Worm (Caenorhabditis elegans) whole organism, L4 larva: Measurements from ENCODE around the gene F46C5.6.
A peak's percentile ranks its signal among the peaks of the same experiment; 100 is the strongest.

Source experiments
- F49E8.2 ChIP-seq: sonication (generic microtip); optimal IDR thresholded peaks from 2 replicates; lab custom pipeline; 2016; ENCODE audit warnings: missing compliant biosample characterization, mild to moderate bottlenecking, missing genetic modification characterization, borderline replicate concordance
- R02D3.7 ChIP-seq: fragments of 150-350 bp; sonication (generic microtip); optimal IDR thresholded peaks from 3 replicates; lab custom pipeline; 2014; ENCODE audit warnings: missing biosample characterization, missing genetic modification characterization
- T26A8.4 ChIP-seq: fragments of 200-800 bp; sonication (Bioruptor generic); IDR thresholded peaks from 2 replicates; pipeline ENCODE4 v1.3.6; 2022; ENCODE audit warnings: missing genetic modification characterization, missing compliant biosample characterization
- Y75B8A.6 ChIP-seq: fragments of 200-800 bp; sonication (Bioruptor generic); IDR thresholded peaks from 2 replicates; pipeline ENCODE4 v1.3.6; 2022; ENCODE audit warnings: missing genetic modification reagents, missing genetic modification characterization, missing compliant biosample characterization
- ZK337.2 ChIP-seq: fragments of 200-800 bp; sonication (Bioruptor generic); IDR thresholded peaks from 2 replicates; pipeline ENCODE4 v1.3.6; 2022; ENCODE audit warnings: missing genetic modification reagents, missing genetic modification characterization, missing compliant biosample characterization
- aha-1 ChIP-seq: fragments of 150-350 bp; peaks from one replicate; lab custom pipeline; 2014; ENCODE audit warnings: missing biosample characterization, missing genetic modification characterization
- ama-1 ChIP-seq: fragments of 150-350 bp; optimal IDR thresholded peaks from 2 replicates; lab custom pipeline; 2014; ENCODE audit warnings: inconsistent platforms, mixed read lengths
- ceh-20 ChIP-seq: fragments of 200-800 bp; sonication (Bioruptor generic); IDR thresholded peaks from 2 replicates; pipeline ENCODE4 v1.3.6; 2022; ENCODE audit warnings: missing genetic modification reagents, missing genetic modification characterization, missing compliant biosample characterization
- ceh-62 ChIP-seq: sonication (generic microtip); optimal IDR thresholded peaks from 2 replicates; lab custom pipeline; 2017; ENCODE audit warnings: missing biosample characterization, missing genetic modification characterization
- ctbp-1 ChIP-seq: fragments of 200-800 bp; sonication (Bioruptor generic); IDR thresholded peaks from 2 replicates; pipeline ENCODE4 v1.3.6; 2022; ENCODE audit warnings: missing genetic modification reagents, missing genetic modification characterization, missing compliant biosample characterization
- daf-16 ChIP-seq, 3 experiments: sonication (generic microtip); optimal IDR thresholded peaks; 2 replicates each; lab custom pipeline; 2016 to 2017; ENCODE audit warnings: missing genetic modification characterization in 3 of 3, missing genetic modification reagents in 3 of 3, mild to moderate bottlenecking in 2 of 3, missing compliant biosample characterization in 2 of 3, missing biosample characterization in 1 of 3, moderate library complexity in 1 of 3
- dmd-6 ChIP-seq: fragments of 200-800 bp; sonication (Bioruptor generic); IDR thresholded peaks from 2 replicates; pipeline ENCODE4 v1.3.6; 2022; ENCODE audit warnings: missing genetic modification reagents, missing genetic modification characterization, missing compliant biosample characterization
- duxl-1 ChIP-seq: sonication (generic microtip); optimal IDR thresholded peaks from 2 replicates; lab custom pipeline; 2016; ENCODE audit warnings: mild to moderate bottlenecking, missing genetic modification characterization, moderate library complexity, missing compliant biosample characterization; ENCODE audit not compliant: poor library complexity
- dve-1 ChIP-seq: sonication (generic microtip); optimal IDR thresholded peaks from 2 replicates; lab custom pipeline; 2017; ENCODE audit warnings: antibody characterized with exemption, mild to moderate bottlenecking, missing genetic modification characterization, missing compliant biosample characterization; ENCODE audit not compliant: insufficient read depth
- egl-27 ChIP-seq: sonication (generic microtip); optimal IDR thresholded peaks from 3 replicates; lab custom pipeline; 2017; ENCODE audit warnings: missing biosample characterization, missing genetic modification reagents, missing genetic modification characterization
- hif-1 ChIP-seq, 2 experiments: sonication (generic microtip); optimal IDR thresholded peaks; 2 replicates each; lab custom pipeline; 2016 to 2017; ENCODE audit warnings: missing compliant biosample characterization in 2 of 2, missing genetic modification characterization in 2 of 2, missing genetic modification reagents in 2 of 2, missing genotype in 2 of 2, mild to moderate bottlenecking in 1 of 2
- hlh-11 ChIP-seq: fragments of 200-800 bp; sonication (Bioruptor generic); optimal IDR thresholded peaks from 2 replicates; lab custom pipeline; 2018; ENCODE audit warnings: mild to moderate bottlenecking, missing genetic modification characterization, missing compliant biosample characterization
- hlh-30 ChIP-seq: sonication (generic microtip); optimal IDR thresholded peaks from 2 replicates; lab custom pipeline; 2017; ENCODE audit warnings: antibody characterized with exemption, mild to moderate bottlenecking, missing genetic modification characterization, missing compliant biosample characterization; ENCODE audit not compliant: insufficient read depth
- jun-1 ChIP-seq: fragments of 150-350 bp; optimal IDR thresholded peaks from 2 replicates; lab custom pipeline; 2014; ENCODE audit warnings: missing biosample characterization, missing genetic modification reagents, missing genetic modification characterization
- lin-13 ChIP-seq: fragments of 150-350 bp; optimal IDR thresholded peaks from 2 replicates; lab custom pipeline; 2014; ENCODE audit warnings: missing biosample characterization, missing genetic modification reagents, missing genetic modification characterization
- lin-15B ChIP-seq: fragments of 150-350 bp; sonication (generic microtip); optimal IDR thresholded peaks from 3 replicates; lab custom pipeline; 2014; ENCODE audit warnings: missing biosample characterization, missing genetic modification characterization
- lin-38 ChIP-seq: fragments of 200-800 bp; sonication (Bioruptor generic); IDR thresholded peaks from 2 replicates; pipeline ENCODE4 v1.3.6; 2022; ENCODE audit warnings: missing genetic modification reagents, missing genetic modification characterization, missing compliant biosample characterization
- lsy-2 ChIP-seq, 2 experiments: fragments of 150-350 bp in 1 of 2; sonication (generic microtip) in 1 of 2; optimal IDR thresholded peaks; 2 replicates each; lab custom pipeline; 2014 to 2017; ENCODE audit warnings: missing biosample characterization in 2 of 2, missing genetic modification characterization in 2 of 2
- madf-5 ChIP-seq, 2 experiments: fragments of 200-800 bp; sonication (Bioruptor generic); IDR thresholded peaks; 2 replicates each; pipeline ENCODE4 v1.3.6; 2022; ENCODE audit warnings: missing compliant biosample characterization in 2 of 2, missing genetic modification characterization in 2 of 2
- mdl-1 ChIP-seq, 2 experiments: fragments of 150-350 bp in 1 of 2; sonication (generic microtip) in 1 of 2; optimal IDR thresholded peaks; 2 replicates each; lab custom pipeline; 2014 to 2017; ENCODE audit warnings: missing biosample characterization in 2 of 2, missing genetic modification characterization in 2 of 2
- mep-1 ChIP-seq: fragments of 150-350 bp; sonication (generic microtip); optimal IDR thresholded peaks from 3 replicates; lab custom pipeline; 2014; ENCODE audit warnings: missing biosample characterization, missing genetic modification characterization
- mes-2 ChIP-seq: sonication (generic microtip); optimal IDR thresholded peaks from 2 replicates; lab custom pipeline; 2016; ENCODE audit warnings: missing genotype, mild to moderate bottlenecking, missing genetic modification characterization, missing compliant biosample characterization; ENCODE audit not compliant: poor library complexity, severe bottlenecking
- mxl-3 ChIP-seq: fragments of 200-800 bp; sonication (Bioruptor generic); optimal IDR thresholded peaks from 2 replicates; lab custom pipeline; 2018; ENCODE audit warnings: mild to moderate bottlenecking, missing genetic modification characterization, missing compliant biosample characterization
- nhr-102 ChIP-seq: sonication (generic microtip); optimal IDR thresholded peaks from 2 replicates; lab custom pipeline; 2016; ENCODE audit warnings: mild to moderate bottlenecking, missing genetic modification characterization, moderate library complexity, missing compliant biosample characterization
- nhr-111 ChIP-seq: fragments of 200-800 bp; sonication (Bioruptor generic); optimal IDR thresholded peaks from 2 replicates; lab custom pipeline; 2018; ENCODE audit warnings: mild to moderate bottlenecking, missing genetic modification characterization, missing compliant biosample characterization
- nhr-25 ChIP-seq: sonication (generic microtip); optimal IDR thresholded peaks from 2 replicates; lab custom pipeline; 2017; ENCODE audit warnings: missing genetic modification characterization, mild to moderate bottlenecking, missing compliant biosample characterization, antibody characterized with exemption, moderate library complexity, borderline replicate concordance; ENCODE audit not compliant: insufficient read depth
- nhr-28 ChIP-seq: fragments of 150-350 bp; optimal IDR thresholded peaks from 2 replicates; lab custom pipeline; 2014; ENCODE audit warnings: missing biosample characterization, missing genetic modification characterization
- nhr-42 ChIP-seq: fragments of 200-800 bp; sonication (Bioruptor generic); IDR thresholded peaks from 2 replicates; pipeline ENCODE4 v1.3.6; 2022; ENCODE audit warnings: missing genetic modification characterization, missing compliant biosample characterization
- nhr-6 ChIP-seq: fragments of 150-350 bp; optimal IDR thresholded peaks from 2 replicates; lab custom pipeline; 2014; ENCODE audit warnings: missing biosample characterization, missing genetic modification characterization
- rbr-2 ChIP-seq: sonication (generic microtip); optimal IDR thresholded peaks from 2 replicates; lab custom pipeline; 2016; ENCODE audit warnings: missing genotype, missing genetic modification characterization, missing compliant biosample characterization
- snpc-1.2 ChIP-seq: fragments of 200-800 bp; sonication (Bioruptor generic); IDR thresholded peaks from 2 replicates; pipeline ENCODE4 v1.3.6; 2022; ENCODE audit warnings: missing genetic modification reagents, missing genetic modification characterization, missing compliant biosample characterization
- snpc-4 ChIP-seq: fragments of 150-350 bp; optimal IDR thresholded peaks from 2 replicates; lab custom pipeline; 2014; ENCODE audit warnings: missing biosample characterization, missing genetic modification characterization
- unc-39 ChIP-seq: sonication (generic microtip); optimal IDR thresholded peaks from 2 replicates; lab custom pipeline; 2017; ENCODE audit warnings: missing biosample characterization, missing genetic modification characterization
- unc-62 ChIP-seq, 3 experiments: fragments of 150-350 bp in 1 of 3; sonication (generic microtip); optimal IDR thresholded peaks in 2 of 3; peaks in 1 of 3; 1 replicate in 1 of 3; 2 replicates in 2 of 3; lab custom pipeline; 2014 to 2017; ENCODE audit warnings: missing biosample characterization in 3 of 3, missing genetic modification characterization in 3 of 3, missing genetic modification reagents in 3 of 3, missing genotype in 1 of 3
- vab-7 ChIP-seq: fragments of 200-800 bp; sonication (Bioruptor generic); IDR thresholded peaks from 2 replicates; pipeline ENCODE4 v1.3.6; 2022; ENCODE audit warnings: missing genetic modification reagents, missing genetic modification characterization, missing compliant biosample characterization
- zfp-3 ChIP-seq: fragments of 200-800 bp; sonication (Bioruptor generic); conservative IDR thresholded peaks from 2 replicates; pipeline ENCODE4 v1.3.6; 2022; ENCODE audit warnings: missing genetic modification reagents, missing genetic modification characterization, missing compliant biosample characterization
- zip-2 ChIP-seq: fragments of 150-350 bp; optimal IDR thresholded peaks from 2 replicates; lab custom pipeline; 2014; ENCODE audit warnings: missing biosample characterization, missing genetic modification characterization

Gene F46C5.6

DNA sequence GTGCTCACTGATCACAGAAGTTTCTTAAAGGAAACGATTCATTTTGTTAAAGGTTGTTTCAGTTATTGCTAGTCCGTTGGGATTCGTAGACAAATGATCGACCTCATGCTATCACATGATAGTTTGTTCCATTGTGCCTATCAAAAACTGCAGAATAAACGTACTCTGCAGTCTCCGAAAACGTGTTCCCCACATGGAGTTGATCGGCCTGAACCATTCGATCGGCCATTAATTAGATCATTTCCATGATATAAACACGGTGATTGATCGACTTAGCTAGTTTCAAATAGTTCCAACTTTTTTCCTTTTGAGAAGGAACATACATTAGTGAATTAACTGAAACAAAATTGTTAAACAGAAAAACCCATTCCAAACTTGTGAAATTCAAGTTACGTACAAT is 21.6 kb downstream of the F46C5.6 start (continued):
- peak in 1 of 2 experiments; percentile 64 for TF ChIP-seq mdl-1 (tag; optimal IDR thresholded peaks at IDR 0.05; lab: Kevin White, UChicago)
- TF ChIP-seq mxl-3 (GFP tag; lab: Kevin White, UChicago) = peak; percentile 98
- TF ChIP-seq vab-7 (GFP tag; lab: Robert Waterston, UW) = no peak
- TF ChIP-seq hlh-11 (tag; lab: Kevin White, UChicago) = peak; percentile 56
- peak in 1 of 2 experiments; percentile 97 for TF ChIP-seq unc-62 (GFP tag; optimal IDR thresholded peaks at IDR 0.05 in 1 of 2; lab: Kevin White, UChicago)
- no peak for TF ChIP-seq unc-62 (tag; optimal IDR thresholded peaks at IDR 0.05; lab: Kevin White, UChicago)

DNA sequence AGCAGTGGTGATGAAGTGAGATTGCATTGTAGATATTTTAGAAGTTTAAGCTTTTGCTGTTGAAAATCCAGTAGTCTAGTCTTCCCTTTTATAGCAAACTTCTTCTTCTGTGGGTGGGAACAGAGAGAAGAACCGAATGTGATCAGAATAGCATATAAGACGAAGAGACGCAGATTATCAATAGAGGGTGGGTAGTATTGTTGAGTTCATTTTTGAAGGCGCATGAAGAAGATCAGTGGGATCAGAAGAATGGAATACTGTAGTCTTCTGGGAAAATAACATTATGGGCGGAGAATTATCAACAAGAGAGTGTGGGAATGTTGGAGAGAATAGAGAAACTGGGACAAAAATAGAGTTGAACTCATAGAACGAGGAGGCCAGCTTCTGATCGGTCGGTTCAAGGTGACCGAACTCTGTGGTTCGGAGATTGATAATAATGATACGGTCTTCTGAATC is 23.1 kb downstream of the F46C5.6 start, which contains the start of gene F46C5.1:
Gene F46C5.1, minus strand, starts transcription at position 51 of the 456 bp plus-strand sequence.
- TF ChIP-seq lsy-2 (tag; optimal IDR thresholded peaks at IDR 0.05; lab: Kevin White, UChicago) (no peak), nhr-28 (tag; lab: Kevin White, UChicago) (peak; percentile 75), unc-62 (GFP tag; optimal IDR thresholded peaks at IDR 0.05 in 1 of 2; lab: Kevin White, UChicago) (peak in 1 of 2 experiments; percentile 63), unc-62 (tag; optimal IDR thresholded peaks at IDR 0.05; lab: Kevin White, UChicago) (no peak), T26A8.4 (peak; percentile 31; the same call in 1 of the 2 replicates), ceh-20 (GFP tag; lab: Robert Waterston, UW) (no peak), zip-2 (tag; lab: Kevin White, UChicago) (no peak), hlh-30 (peak; percentile 13), nhr-42 (GFP tag; lab: Robert Waterston, UW) (no peak), unc-39 (tag; lab: Kevin White, UChicago) (no peak), snpc-4 (no peak), egl-27 (no peak), aha-1 (peak; percentile 28)

DNA sequence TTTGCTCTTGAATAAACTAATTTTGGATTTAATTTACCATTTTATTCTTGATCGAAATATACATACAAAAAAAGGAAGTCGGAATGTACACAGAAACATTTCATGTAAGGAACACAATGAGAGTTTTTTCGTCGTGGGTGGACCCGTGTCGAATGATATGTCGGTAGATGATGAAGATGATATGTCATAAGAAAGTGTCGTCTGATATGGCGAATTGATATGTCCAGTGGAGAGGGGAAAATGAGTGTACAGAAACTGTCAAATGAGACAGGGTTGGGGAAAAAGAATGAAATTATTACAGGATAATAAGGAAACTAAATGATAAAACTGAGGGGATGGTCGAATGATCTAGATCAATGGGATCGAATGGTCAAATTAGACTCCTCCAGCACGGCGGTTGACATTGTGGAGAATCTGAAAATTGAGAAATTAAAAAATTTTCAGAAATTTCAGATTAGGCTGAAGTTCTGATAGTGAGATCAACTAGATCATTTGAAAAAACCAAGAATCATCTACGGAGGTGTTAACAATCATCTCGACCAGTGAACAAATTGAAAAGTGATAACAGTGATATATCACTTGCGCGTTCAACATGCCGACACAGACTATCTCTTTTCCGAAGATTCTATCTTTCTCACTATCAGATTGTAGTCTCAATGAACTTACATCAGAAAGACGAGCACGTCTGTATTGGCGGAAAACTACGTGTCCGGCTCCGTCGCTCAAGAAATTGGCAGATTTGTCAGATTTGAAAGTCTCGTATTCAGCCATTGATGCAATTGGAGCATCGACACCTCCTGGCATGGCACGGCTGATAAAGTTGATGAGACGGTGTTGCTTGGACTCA is 24.0 kb downstream of the F46C5.6 start:
- TF ChIP-seq madf-5 (GFP tag; IDR thresholded peaks at IDR 0.05; lab: Robert Waterston, UW) (0 out of 4 replicates have a peak, but pooled peaks of 1 of the 2 experiments have one; percentile 22), dmd-6 (GFP tag; lab: Robert Waterston, UW) (no peak; the same call in 1 of the 2 replicates), ZK337.2 (GFP tag; lab: Robert Waterston, UW) (0 out of 2 replicates have a peak, but pooled peaks have one; percentile 31), vab-7 (GFP tag; lab: Robert Waterston, UW) (no peak), nhr-6 (tag; lab: Kevin White, UChicago) (peak; percentile 52), R02D3.7 (tag; lab: Kevin White, UChicago) (no peak), lin-13 (GFP tag; lab: Kevin White, UChicago) (no peak), ctbp-1 (GFP tag; lab: Robert Waterston, UW) (no peak), zfp-3 (peak; percentile 9), duxl-1 (peak; percentile 19), unc-62 (GFP tag; optimal IDR thresholded peaks at IDR 0.05 in 1 of 2; lab: Kevin White, UChicago) (peak in 1 of 2 experiments; percentile 93), unc-62 (tag; optimal IDR thresholded peaks at IDR 0.05; lab: Kevin White, UChicago) (no peak), nhr-28 (tag; lab: Kevin White, UChicago) (peak; percentile 31), nhr-102 (tag; lab: Kevin White, UChicago) (peak; percentile 46), nhr-111 (GFP tag; lab: Kevin White, UChicago) (no peak), F49E8.2 (no peak), ama-1 (lab: Kevin White, UChicago) (peak; percentile 92), lin-15B (no peak), unc-39 (tag; lab: Kevin White, UChicago) (no peak), hif-1 (tag; optimal IDR thresholded peaks at IDR 0.05; lab: Kevin White, UChicago) (peak in 1 of 2 experiments; percentile 6), rbr-2 (no peak), hlh-30 (peak; percentile 5), mep-1 (tag; lab: Kevin White, UChicago) (peak; percentile 6), mes-2 (tag; lab: Kevin White, UChicago) (peak; percentile 41), jun-1 (tag; lab: Kevin White, UChicago) (no peak), nhr-25 (tag; lab: Kevin White, UChicago) (peak; percentile 43), ceh-62 (tag; lab: Kevin White, UChicago) (no peak), daf-16 (GFP tag; optimal IDR thresholded peaks at IDR 0.05; lab: Kevin White, UChicago) (no peak), daf-16 (tag; optimal IDR thresholded peaks at IDR 0.05; lab: Kevin White, UChicago) (no peak), Y75B8A.6 (GFP tag; lab: Robert Waterston, UW) (no peak), snpc-1.2 (GFP tag; lab: Robert Waterston, UW) (no peak), dve-1 (tag; lab: Kevin White, UChicago) (peak; percentile 25), lin-38 (GFP tag; lab: Robert Waterston, UW) (peak; percentile 2)
